Fruit fly (Drosophila melanogaster) whole organism, embryonic: Measurements from ENCODE around the gene Inx5.

ENCODE experiments used
- Atf-2 ChIP-seq: fragments of 200-800 bp; sonication (Bioruptor generic); optimal IDR thresholded peaks from 2 replicates; lab custom pipeline; 2016; ENCODE audit warnings: missing biosample characterization, missing genetic modification characterization
- Atf3 ChIP-seq: fragments of 200-800 bp; sonication (Bioruptor generic); optimal IDR thresholded peaks from 3 replicates; lab custom pipeline; 2016; ENCODE audit warnings: missing biosample characterization, missing genetic modification characterization
- CG12299 ChIP-seq: fragments of 200-800 bp; sonication (Bioruptor generic); optimal IDR thresholded peaks from 2 replicates; lab custom pipeline; 2018; ENCODE audit warnings: missing biosample characterization, mild to moderate bottlenecking, missing genetic modification characterization
- CG12769 ChIP-seq: fragments of 200-800 bp; sonication (Bioruptor generic); optimal IDR thresholded peaks from 2 replicates; lab custom pipeline; 2019; ENCODE audit warnings: missing biosample characterization, mild to moderate bottlenecking, missing genetic modification characterization, moderate library complexity
- CG13624 ChIP-seq: fragments of 200-800 bp; sonication (Bioruptor generic); optimal IDR thresholded peaks from 2 replicates; lab custom pipeline; 2016; ENCODE audit warnings: missing biosample characterization, missing genetic modification characterization
- CG14710 ChIP-seq: fragments of 200-800 bp; sonication (Bioruptor generic); optimal IDR thresholded peaks from 3 replicates; lab custom pipeline; 2019; ENCODE audit warnings: missing biosample characterization, mild to moderate bottlenecking, missing genetic modification characterization, moderate library complexity
- CG15269 ChIP-seq: fragments of 200-800 bp; sonication (Bioruptor generic); optimal IDR thresholded peaks from 2 replicates; lab custom pipeline; 2018; ENCODE audit warnings: missing biosample characterization, mild to moderate bottlenecking, missing genetic modification characterization, moderate library complexity
- CG1832 ChIP-seq: fragments of 200-800 bp; sonication (Bioruptor generic); optimal IDR thresholded peaks from 2 replicates; lab custom pipeline; 2017; ENCODE audit warnings: missing biosample characterization, mild to moderate bottlenecking, missing genetic modification characterization, inconsistent platforms
- CG2678 ChIP-seq: fragments of 200-800 bp; sonication (Bioruptor generic); optimal IDR thresholded peaks from 3 replicates; lab custom pipeline; 2019; ENCODE audit warnings: missing biosample characterization, mild to moderate bottlenecking, missing genetic modification characterization, moderate library complexity
- CG31224 ChIP-seq: fragments of 200-800 bp; sonication (Bioruptor generic); IDR thresholded peaks from 2 replicates; pipeline ENCODE4 v1.3.6; 2022; ENCODE audit warnings: missing biosample characterization, missing genetic modification characterization
- CG32532 ChIP-seq: fragments of 200-800 bp; sonication (Bioruptor generic); IDR thresholded peaks from 2 replicates; pipeline ENCODE4 v1.3.6; 2022; ENCODE audit warnings: missing biosample characterization, missing genetic modification characterization
- CG34376 ChIP-seq: fragments of 200-800 bp; sonication (Bioruptor generic); optimal IDR thresholded peaks from 2 replicates; lab custom pipeline; 2018; ENCODE audit warnings: missing biosample characterization, mild to moderate bottlenecking, missing genetic modification characterization
- CG3995 ChIP-seq: fragments of 200-800 bp; sonication (Bioruptor generic); optimal IDR thresholded peaks from 3 replicates; lab custom pipeline; 2016; ENCODE audit warnings: missing biosample characterization, missing genetic modification characterization
- CG4707 ChIP-seq: fragments of 200-800 bp; sonication (Bioruptor generic); optimal IDR thresholded peaks from 2 replicates; lab custom pipeline; 2018; ENCODE audit warnings: missing biosample characterization, mild to moderate bottlenecking, missing genetic modification characterization, moderate library complexity
- CG8359 ChIP-seq: fragments of 200-800 bp; sonication (Bioruptor generic); optimal IDR thresholded peaks from 2 replicates; lab custom pipeline; 2017; ENCODE audit warnings: missing biosample characterization, mild to moderate bottlenecking, missing genetic modification characterization, borderline replicate concordance
- CG9876 ChIP-seq: fragments of 200-800 bp; sonication (Bioruptor generic); optimal IDR thresholded peaks from 2 replicates; lab custom pipeline; 2016; ENCODE audit warnings: missing biosample characterization, missing genetic modification characterization
- CG9932 ChIP-seq: fragments of 200-800 bp; sonication (Bioruptor generic); IDR thresholded peaks from 2 replicates; pipeline ENCODE4 v1.3.6; 2022; ENCODE audit warnings: missing biosample characterization, missing genetic modification characterization
- CoRest ChIP-seq: fragments of 200-800 bp; sonication (Bioruptor generic); optimal IDR thresholded peaks from 3 replicates; lab custom pipeline; 2018; ENCODE audit warnings: missing biosample characterization, mild to moderate bottlenecking, missing genetic modification characterization, moderate library complexity
- Doc2 ChIP-seq: fragments of 200-800 bp; sonication (Bioruptor generic); IDR thresholded peaks from 2 replicates; pipeline ENCODE4 v1.3.6; 2022; ENCODE audit warnings: missing biosample characterization, missing genetic modification characterization
- Fer2 ChIP-seq: fragments of 200-800 bp; sonication (Bioruptor generic); optimal IDR thresholded peaks from 2 replicates; lab custom pipeline; 2018; ENCODE audit warnings: missing biosample characterization, mild to moderate bottlenecking, missing genetic modification characterization, moderate library complexity
- HLH4C ChIP-seq: fragments of 200-800 bp; sonication (Bioruptor generic); IDR thresholded peaks from 3 replicates; pipeline ENCODE4 v1.3.6; 2022; ENCODE audit warnings: missing biosample characterization, missing genetic modification characterization; ENCODE audit not compliant: partially characterized antibody
- Hr78 ChIP-seq, 2 experiments: fragments of 200-800 bp in 1 of 2; fragments of >200 bp in 1 of 2; sonication (Bioruptor generic) in 1 of 2; optimal IDR thresholded peaks; 2 replicates each; lab custom pipeline; 2017 to 2019; ENCODE audit warnings: missing biosample characterization in 2 of 2, missing genetic modification characterization in 2 of 2, mild to moderate bottlenecking in 1 of 2, moderate library complexity in 1 of 2
- Myb ChIP-seq: fragments of 200-800 bp; sonication (Bioruptor generic); optimal IDR thresholded peaks from 2 replicates; lab custom pipeline; 2016; ENCODE audit warnings: missing biosample characterization, missing genetic modification characterization
- Scr ChIP-seq: fragments of 200-800 bp; sonication (Bioruptor generic); IDR thresholded peaks from 2 replicates; pipeline ENCODE4 v1.3.6; 2022; ENCODE audit warnings: missing biosample characterization, missing genetic modification characterization; ENCODE audit not compliant: partially characterized antibody
- Trl ChIP-seq, 3 experiments: fragments of >200 bp in 2 of 3; fragments of 200-800 bp in 1 of 3; sonication (Bioruptor generic) in 1 of 3; optimal IDR thresholded peaks; 2 replicates in 1 of 3; 3 replicates in 2 of 3; lab custom pipeline; 2016 to 2017; ENCODE audit warnings: missing biosample characterization in 1 of 3, missing genetic modification characterization in 1 of 3
- abd-A ChIP-seq: fragments of 200-800 bp; sonication (Bioruptor generic); optimal IDR thresholded peaks from 3 replicates; lab custom pipeline; 2019; ENCODE audit warnings: missing biosample characterization, mild to moderate bottlenecking, missing genetic modification characterization, moderate library complexity
- ato ChIP-seq: fragments of 200-800 bp; sonication (Bioruptor generic); IDR thresholded peaks from 2 replicates; pipeline ENCODE4 v1.3.6; 2022; ENCODE audit warnings: missing biosample characterization, missing genetic modification characterization; ENCODE audit not compliant: partially characterized antibody
- br ChIP-seq: fragments of >200 bp; optimal IDR thresholded peaks from 2 replicates; lab custom pipeline; 2017
- btn ChIP-seq: fragments of 200-800 bp; sonication (Bioruptor generic); optimal IDR thresholded peaks from 2 replicates; lab custom pipeline; 2016; ENCODE audit warnings: missing biosample characterization, missing genetic modification characterization
- chinmo ChIP-seq: fragments of 200-800 bp; sonication (Bioruptor generic); IDR thresholded peaks from 4 replicates; pipeline ENCODE4 v1.3.6; 2022; ENCODE audit warnings: missing biosample characterization, missing genetic modification characterization; ENCODE audit not compliant: partially characterized antibody
- crol ChIP-seq: fragments of 200-800 bp; sonication (Bioruptor generic); IDR thresholded peaks from 2 replicates; pipeline ENCODE4 v1.3.6; 2022; ENCODE audit warnings: missing biosample characterization, missing genetic modification characterization
- dysf ChIP-seq: fragments of 200-800 bp; sonication (Bioruptor generic); IDR thresholded peaks from 3 replicates; pipeline ENCODE4 v1.3.6; 2022; ENCODE audit warnings: missing biosample characterization, missing genetic modification characterization
- ewg ChIP-seq: fragments of 200-800 bp; sonication (Bioruptor generic); optimal IDR thresholded peaks from 3 replicates; lab custom pipeline; 2017; ENCODE audit warnings: mild to moderate bottlenecking, missing biosample characterization, missing genetic modification reagents, missing genetic modification characterization
- gro ChIP-seq: fragments of 200-800 bp; sonication (Bioruptor generic); optimal IDR thresholded peaks from 2 replicates; lab custom pipeline; 2016; ENCODE audit warnings: missing biosample characterization, missing genetic modification characterization
- lab ChIP-seq: fragments of 200-800 bp; sonication (Bioruptor generic); optimal IDR thresholded peaks from 3 replicates; lab custom pipeline; 2017; ENCODE audit warnings: missing biosample characterization, missing genetic modification characterization, mild to moderate bottlenecking, moderate library complexity, missing genetic modification reagents
- lov ChIP-seq, 2 experiments: fragments of 200-800 bp in 1 of 2; fragments of >200 bp in 1 of 2; sonication (Bioruptor generic) in 1 of 2; IDR thresholded peaks in 1 of 2; optimal IDR thresholded peaks in 1 of 2; 2 replicates in 1 of 2; 3 replicates in 1 of 2; pipeline versions ENCODE4 v1.3.6 to Lab custom; 2017 to 2022; ENCODE audit warnings: missing biosample characterization in 1 of 2, missing genetic modification characterization in 1 of 2
- mirr ChIP-seq: fragments of 200-800 bp; sonication (Bioruptor generic); optimal IDR thresholded peaks from 3 replicates; lab custom pipeline; 2018; ENCODE audit warnings: missing biosample characterization, mild to moderate bottlenecking, missing genetic modification characterization
- onecut ChIP-seq: fragments of 200-800 bp; sonication (Bioruptor generic); IDR thresholded peaks from 2 replicates; pipeline ENCODE4 v1.3.6; 2022; ENCODE audit warnings: missing biosample characterization, missing genetic modification characterization
- peb ChIP-seq: fragments of 200-800 bp; sonication (Bioruptor generic); IDR thresholded peaks from 2 replicates; pipeline ENCODE4 v1.3.6; 2022; ENCODE audit warnings: missing biosample characterization, missing genetic modification characterization
- row ChIP-seq: fragments of 200-800 bp; sonication (Bioruptor generic); IDR thresholded peaks from 3 replicates; pipeline ENCODE4 v1.3.6; 2022; ENCODE audit warnings: missing biosample characterization, missing genetic modification characterization
- sd ChIP-seq: fragments of 200-800 bp; sonication (Bioruptor generic); optimal IDR thresholded peaks from 3 replicates; lab custom pipeline; 2018; ENCODE audit warnings: missing biosample characterization, mild to moderate bottlenecking, missing genetic modification characterization, moderate library complexity
- slbo ChIP-seq: fragments of 200-800 bp; sonication (Bioruptor generic); IDR thresholded peaks from 2 replicates; pipeline ENCODE4 v1.3.6; 2022; ENCODE audit warnings: missing biosample characterization, missing genetic modification characterization
- tgo ChIP-seq: fragments of 200-800 bp; sonication (Bioruptor generic); IDR thresholded peaks from 3 replicates; pipeline ENCODE4 v1.3.6; 2022; ENCODE audit warnings: missing biosample characterization, missing genetic modification characterization
- tup ChIP-seq: fragments of 200-800 bp; sonication (Bioruptor generic); optimal IDR thresholded peaks from 2 replicates; lab custom pipeline; 2016; ENCODE audit warnings: missing biosample characterization, mild to moderate bottlenecking, missing genetic modification characterization, moderate library complexity
- unpg ChIP-seq: fragments of 200-800 bp; sonication (Bioruptor generic); optimal IDR thresholded peaks from 3 replicates; lab custom pipeline; 2018; ENCODE audit warnings: missing biosample characterization, mild to moderate bottlenecking, missing genetic modification characterization, moderate library complexity
- zf30C ChIP-seq: fragments of 200-800 bp; sonication (Bioruptor generic); optimal IDR thresholded peaks from 3 replicates; lab custom pipeline; 2018; ENCODE audit warnings: missing biosample characterization, mild to moderate bottlenecking, missing genetic modification characterization

Gene Inx5

DNA sequence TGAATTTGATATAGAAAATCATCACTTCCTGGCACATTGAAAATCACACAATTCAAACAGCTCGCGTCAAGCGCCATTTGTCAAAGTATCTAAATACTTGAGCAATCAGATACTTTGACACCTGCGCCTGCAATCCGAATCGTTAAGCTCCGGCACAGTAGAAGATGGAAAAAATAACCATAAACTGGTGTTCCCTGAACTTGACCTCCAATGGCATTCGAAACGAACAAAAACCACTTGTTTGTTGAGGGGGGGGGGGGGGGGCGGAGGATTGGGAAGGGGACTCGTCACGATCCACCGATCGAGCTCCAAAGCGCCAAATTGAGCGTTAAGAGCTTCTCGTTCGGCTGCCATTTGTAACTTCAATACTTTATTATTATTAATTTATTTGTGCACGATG is 1.2 kb upstream of the Inx5 start:
- TF ChIP-seq chinmo (GFP tag; lab: Robert Waterston, UW) = peak; percentile 83
- TF ChIP-seq CG4707 (GFP tag; lab: Kevin White, UChicago) = no peak
- TF ChIP-seq btn (GFP tag; lab: Kevin White, UChicago) = no peak
- peak; percentile 19 for TF ChIP-seq CG12769
- peak; percentile 71 for TF ChIP-seq sd (tag; lab: Kevin White, UChicago)
- TF ChIP-seq Scr (GFP tag; lab: Robert Waterston, UW) = no peak
- TF ChIP-seq Fer2 = no peak
- TF ChIP-seq Atf-2 (GFP tag; lab: Kevin White, UChicago) = no peak
- no peak for TF ChIP-seq zf30C (GFP tag; lab: Kevin White, UChicago)
- TF ChIP-seq CG8359 (GFP tag; lab: Kevin White, UChicago) = peak; percentile 17
- no peak for TF ChIP-seq onecut (GFP tag; lab: Robert Waterston, UW)
- TF ChIP-seq Myb (GFP tag; lab: Kevin White, UChicago) = no peak
- peak in 1 of 2 experiments; percentile 37 for TF ChIP-seq Hr78 (GFP tag; optimal IDR thresholded peaks at IDR 0.05; lab: Kevin White, UChicago)
- no peak for TF ChIP-seq ewg (GFP tag; lab: Kevin White, UChicago)
- no peak for TF ChIP-seq Doc2 (GFP tag; lab: Robert Waterston, UW)
- TF ChIP-seq Atf3 (GFP tag; lab: Kevin White, UChicago) = no peak
- TF ChIP-seq crol (GFP tag; lab: Robert Waterston, UW) = peak; percentile 62
- TF ChIP-seq CG34376 (GFP tag; lab: Kevin White, UChicago) = no peak

DNA sequence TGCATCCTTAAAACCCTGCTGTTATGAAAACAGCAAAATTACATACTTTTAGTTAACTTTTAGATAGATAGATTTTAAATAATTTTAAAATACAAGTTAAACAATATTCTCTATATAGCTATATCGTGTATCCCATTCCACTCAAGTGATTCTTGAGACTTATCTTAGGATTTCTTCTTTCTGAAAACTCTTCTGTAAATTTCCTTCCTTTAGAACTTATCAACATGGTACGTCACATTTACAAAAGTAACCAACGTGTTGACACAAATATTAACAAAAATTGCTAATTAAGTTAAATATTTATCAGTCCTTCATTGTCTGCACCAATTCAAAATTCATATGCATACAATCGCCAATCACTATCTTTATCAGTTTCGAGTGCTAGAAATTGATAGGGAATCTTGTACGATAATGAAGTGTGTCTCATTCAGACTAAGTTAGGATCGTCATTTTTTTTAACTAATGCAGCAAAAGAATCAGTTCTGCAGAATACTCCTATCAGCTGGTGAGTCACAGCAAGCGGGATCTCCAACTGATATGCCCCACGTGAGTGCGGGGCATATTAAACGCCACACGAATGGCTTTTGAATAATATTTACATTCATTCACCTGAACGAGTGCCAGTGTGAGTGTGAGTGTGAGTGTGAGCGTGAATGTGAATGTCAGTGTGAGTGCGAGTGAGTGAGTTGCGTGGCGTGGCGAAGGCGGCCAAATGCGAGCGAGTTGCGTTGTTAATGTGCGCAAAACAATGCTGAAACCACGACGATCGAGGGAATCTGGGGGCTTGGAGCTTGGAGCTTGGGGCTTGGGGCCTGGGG is 2.9 kb downstream of the Inx5 start:
- TF ChIP-seq br (lab: Kevin White, UChicago) (no peak), tgo (GFP tag; lab: Robert Waterston, UW) (0 out of 3 replicates have a peak, but pooled peaks have one; percentile 13), gro (GFP tag; lab: Kevin White, UChicago) (peak; percentile 40), CG2678 (tag; lab: Kevin White, UChicago) (no peak), Trl (optimal IDR thresholded peaks at IDR 0.05; lab: Kevin White, UChicago) (no peak), Trl (GFP tag; optimal IDR thresholded peaks at IDR 0.05; lab: Kevin White, UChicago) (no peak), dysf (GFP tag; lab: Robert Waterston, UW) (peak; percentile 34; the same call in 1 of the 3 replicates), CG3995 (GFP tag; lab: Kevin White, UChicago) (no peak), abd-A (tag; lab: Kevin White, UChicago) (peak; percentile 77), ato (no peak), CG9876 (GFP tag; lab: Kevin White, UChicago) (no peak), peb (GFP tag; lab: Robert Waterston, UW) (no peak), Scr (GFP tag; lab: Robert Waterston, UW) (no peak), CG14710 (no peak), mirr (peak; percentile 39), CG31224 (GFP tag; lab: Robert Waterston, UW) (no peak), lov (optimal IDR thresholded peaks at IDR 0.05; lab: Kevin White, UChicago) (no peak), lov (GFP tag; IDR thresholded peaks at IDR 0.05; lab: Robert Waterston, UW) (0 out of 3 replicates have a peak, but pooled peaks have one; percentile 46), CG12299 (tag; lab: Kevin White, UChicago) (no peak), CG15269 (tag; lab: Kevin White, UChicago) (peak; percentile 7), HLH4C (GFP tag; lab: Robert Waterston, UW) (no peak), lab (peak; percentile 24), CG13624 (GFP tag; lab: Kevin White, UChicago) (peak; percentile 49), slbo (GFP tag; lab: Robert Waterston, UW) (peak; percentile 25; the same call in 1 of the 2 replicates), CG9932 (peak; percentile 45), CoRest (tag; lab: Kevin White, UChicago) (peak; percentile 1), CG1832 (GFP tag; lab: Kevin White, UChicago) (peak; percentile 13), unpg (GFP tag; lab: Kevin White, UChicago) (no peak), CG32532 (peak; percentile 34; the same call in 1 of the 2 replicates), tup (GFP tag; lab: Kevin White, UChicago) (no peak), row (peak; percentile 80)
